Fruit fly (Drosophila melanogaster) whole organism, embryonic: ENCODE data around the gene scat.
A peak's percentile ranks its signal among the peaks of the same experiment; 100 is the strongest.

Experiments
- Ada2b ChIP-seq: fragments of 200-800 bp; sonication (Bioruptor generic); IDR thresholded peaks from 2 replicates; pipeline ENCODE4 v1.3.6; 2022; ENCODE audit warnings: missing biosample characterization, missing genetic modification characterization
- Antp ChIP-seq: fragments of 200-800 bp; sonication (Bioruptor generic); optimal IDR thresholded peaks from 3 replicates; lab custom pipeline; 2016; ENCODE audit warnings: missing biosample characterization, missing genetic modification characterization
- CG10274 ChIP-seq: fragments of 200-800 bp; sonication (Bioruptor generic); optimal IDR thresholded peaks from 3 replicates; lab custom pipeline; 2017; ENCODE audit warnings: missing biosample characterization, mild to moderate bottlenecking, missing genetic modification characterization
- CG10366 ChIP-seq: fragments of 200-800 bp; sonication (Bioruptor generic); IDR thresholded peaks from 2 replicates; pipeline ENCODE4 v1.3.6; 2022; ENCODE audit warnings: missing biosample characterization, missing genetic modification characterization
- CG11085 ChIP-seq: fragments of 200-800 bp; sonication (Bioruptor generic); IDR thresholded peaks from 2 replicates; pipeline ENCODE4 v1.3.6; 2022; ENCODE audit warnings: missing biosample characterization, missing genetic modification characterization
- CG12744 ChIP-seq: fragments of 200-800 bp; sonication (Bioruptor generic); optimal IDR thresholded peaks from 2 replicates; lab custom pipeline; 2016; ENCODE audit warnings: missing biosample characterization, missing genetic modification characterization
- CG13296 ChIP-seq: fragments of 200-800 bp; sonication (Bioruptor generic); optimal IDR thresholded peaks from 3 replicates; lab custom pipeline; 2018; ENCODE audit warnings: missing biosample characterization, mild to moderate bottlenecking, missing genetic modification characterization
- CG14050 ChIP-seq: fragments of 200-800 bp; sonication (Bioruptor generic); IDR thresholded peaks from 3 replicates; pipeline ENCODE4 v1.3.6; 2022; ENCODE audit warnings: missing biosample characterization, missing genetic modification characterization
- CG18011 ChIP-seq: fragments of 200-800 bp; sonication (Bioruptor generic); optimal IDR thresholded peaks from 2 replicates; lab custom pipeline; 2017; ENCODE audit warnings: missing biosample characterization, missing genetic modification characterization, mild to moderate bottlenecking, moderate library complexity, missing genotype
- CG18619 ChIP-seq: fragments of 200-800 bp; sonication (Bioruptor generic); optimal IDR thresholded peaks from 3 replicates; lab custom pipeline; 2017; ENCODE audit warnings: missing biosample characterization, mild to moderate bottlenecking, missing genetic modification characterization
- CG33557 ChIP-seq: fragments of 200-800 bp; sonication (Bioruptor generic); optimal IDR thresholded peaks from 2 replicates; lab custom pipeline; 2019; ENCODE audit warnings: missing biosample characterization, mild to moderate bottlenecking, missing genetic modification characterization, moderate library complexity
- CG4854 ChIP-seq: fragments of 200-800 bp; sonication (Bioruptor generic); optimal IDR thresholded peaks from 2 replicates; lab custom pipeline; 2016; ENCODE audit warnings: missing biosample characterization, missing genetic modification characterization, inconsistent platforms
- CG6654 ChIP-seq: fragments of 200-800 bp; sonication (Bioruptor generic); optimal IDR thresholded peaks from 2 replicates; lab custom pipeline; 2017; ENCODE audit warnings: missing biosample characterization, mild to moderate bottlenecking, missing genetic modification characterization
- CG8281 ChIP-seq: fragments of 200-800 bp; sonication (Bioruptor generic); optimal IDR thresholded peaks from 2 replicates; lab custom pipeline; 2018; ENCODE audit warnings: missing biosample characterization, mild to moderate bottlenecking, missing genetic modification characterization, moderate library complexity
- CG9437 ChIP-seq: fragments of 200-800 bp; sonication (Bioruptor generic); optimal IDR thresholded peaks from 2 replicates; lab custom pipeline; 2018; ENCODE audit warnings: missing biosample characterization, mild to moderate bottlenecking, missing genetic modification characterization
- CG9609 ChIP-seq: fragments of 200-800 bp; sonication (Bioruptor generic); optimal IDR thresholded peaks from 3 replicates; lab custom pipeline; 2016; ENCODE audit warnings: missing biosample characterization, missing genetic modification characterization
- CG9817 ChIP-seq: fragments of 200-800 bp; sonication (Bioruptor generic); optimal IDR thresholded peaks from 2 replicates; lab custom pipeline; 2018; ENCODE audit warnings: missing biosample characterization, mild to moderate bottlenecking, missing genetic modification characterization, moderate library complexity
- CHES-1-like ChIP-seq: fragments of 200-800 bp; sonication (Bioruptor generic); optimal IDR thresholded peaks from 2 replicates; lab custom pipeline; 2016; ENCODE audit warnings: missing biosample characterization, missing genetic modification characterization
- CkIIα-i1 ChIP-seq: fragments of 200-800 bp; sonication (Bioruptor generic); IDR thresholded peaks from 2 replicates; pipeline ENCODE4 v1.3.6; 2022; ENCODE audit warnings: missing biosample characterization, missing genetic modification characterization
- Dad ChIP-seq: fragments of 200-800 bp; sonication (Bioruptor generic); optimal IDR thresholded peaks from 3 replicates; lab custom pipeline; 2016; ENCODE audit warnings: missing biosample characterization, missing genetic modification characterization
- Dref ChIP-seq: fragments of 200-800 bp; sonication (Bioruptor generic); IDR thresholded peaks from 2 replicates; pipeline ENCODE4 v1.3.6; 2022; ENCODE audit warnings: missing biosample characterization, missing genetic modification characterization
- Fer3 ChIP-seq: fragments of 200-800 bp; sonication (Bioruptor generic); optimal IDR thresholded peaks from 2 replicates; lab custom pipeline; 2018; ENCODE audit warnings: missing biosample characterization, mild to moderate bottlenecking, missing genetic modification characterization, moderate library complexity
- GATAe ChIP-seq: fragments of 200-800 bp; sonication (Bioruptor generic); conservative IDR thresholded peaks from 2 replicates; pipeline ENCODE4 v1.3.6; 2022; ENCODE audit warnings: missing biosample characterization, missing genetic modification characterization
- H15 ChIP-seq: fragments of 200-800 bp; sonication (Bioruptor generic); IDR thresholded peaks from 3 replicates; pipeline ENCODE4 v1.3.6; 2022; ENCODE audit warnings: missing biosample characterization, missing genetic modification characterization
- Hr3 ChIP-seq: fragments of 200-800 bp; sonication (Bioruptor generic); optimal IDR thresholded peaks from 3 replicates; lab custom pipeline; 2016; ENCODE audit warnings: missing biosample characterization, missing genetic modification characterization
- Hsf ChIP-seq: fragments of 200-800 bp; sonication (Bioruptor generic); optimal IDR thresholded peaks from 3 replicates; lab custom pipeline; 2016; ENCODE audit warnings: missing biosample characterization, missing genetic modification characterization
- Lhr ChIP-seq: fragments of 200-800 bp; sonication (Bioruptor generic); optimal IDR thresholded peaks from 3 replicates; lab custom pipeline; 2017; ENCODE audit warnings: mild to moderate bottlenecking, missing biosample characterization, missing genetic modification reagents, missing genetic modification characterization
- Mad ChIP-seq: fragments of 200-800 bp; sonication (Bioruptor generic); optimal IDR thresholded peaks from 2 replicates; lab custom pipeline; 2016; ENCODE audit warnings: missing biosample characterization, missing genetic modification characterization
- Pdp1 ChIP-seq, 2 experiments: fragments of 200-800 bp; sonication (Bioruptor generic); optimal IDR thresholded peaks; 3 replicates each; lab custom pipeline; 2016; ENCODE audit warnings: missing biosample characterization in 2 of 2, missing genetic modification characterization in 2 of 2, mild to moderate bottlenecking in 1 of 2, moderate library complexity in 1 of 2
- Rx ChIP-seq: fragments of 200-800 bp; sonication (Bioruptor generic); IDR thresholded peaks from 2 replicates; pipeline ENCODE4 v1.3.6; 2022; ENCODE audit warnings: missing biosample characterization, missing genetic modification characterization
- Xbp1 ChIP-seq: fragments of 200-800 bp; sonication (Bioruptor generic); optimal IDR thresholded peaks from 3 replicates; lab custom pipeline; 2016; ENCODE audit warnings: missing biosample characterization, mild to moderate bottlenecking, missing genetic modification characterization
- ap ChIP-seq: fragments of 200-800 bp; sonication (Bioruptor generic); IDR thresholded peaks from 2 replicates; pipeline ENCODE4 v1.3.6; 2022; ENCODE audit warnings: missing biosample characterization, missing genetic modification characterization
- az2 ChIP-seq: fragments of 200-800 bp; sonication (Bioruptor generic); optimal IDR thresholded peaks from 3 replicates; lab custom pipeline; 2016; ENCODE audit warnings: missing biosample characterization, missing genetic modification characterization
- cad ChIP-seq: fragments of >200 bp; optimal IDR thresholded peaks from 2 replicates; lab custom pipeline; 2017; ENCODE audit warnings: missing biosample characterization, missing genetic modification characterization
- chm ChIP-seq: fragments of 200-800 bp; sonication (Bioruptor generic); IDR thresholded peaks from 2 replicates; pipeline ENCODE4 v1.3.6; 2022; ENCODE audit warnings: missing biosample characterization, missing genetic modification characterization
- dm ChIP-seq: fragments of 200-800 bp; sonication (Bioruptor generic); optimal IDR thresholded peaks from 3 replicates; lab custom pipeline; 2016; ENCODE audit warnings: missing biosample characterization, missing genetic modification characterization
- dpn ChIP-seq, 2 experiments: fragments of 200-800 bp; sonication (Bioruptor generic); optimal IDR thresholded peaks; 3 replicates each; lab custom pipeline; 2016; ENCODE audit warnings: missing biosample characterization in 2 of 2, missing genetic modification characterization in 2 of 2
- eyg ChIP-seq: fragments of 200-800 bp; sonication (Bioruptor generic); optimal IDR thresholded peaks from 3 replicates; lab custom pipeline; 2016; ENCODE audit warnings: missing biosample characterization, missing genetic modification characterization
- fd3F ChIP-seq: fragments of 200-800 bp; sonication (Bioruptor generic); optimal IDR thresholded peaks from 2 replicates; lab custom pipeline; 2018; ENCODE audit warnings: missing biosample characterization, mild to moderate bottlenecking, missing genetic modification characterization, moderate library complexity
- fd96Cb ChIP-seq: fragments of 200-800 bp; sonication (Bioruptor generic); optimal IDR thresholded peaks from 2 replicates; lab custom pipeline; 2018; ENCODE audit warnings: missing biosample characterization, mild to moderate bottlenecking, missing genetic modification characterization, moderate library complexity
- gsb-n ChIP-seq: fragments of 200-800 bp; sonication (Bioruptor generic); optimal IDR thresholded peaks from 3 replicates; lab custom pipeline; 2018; ENCODE audit warnings: missing biosample characterization, mild to moderate bottlenecking, missing genetic modification characterization
- ham ChIP-seq: fragments of 200-800 bp; sonication (Bioruptor generic); IDR thresholded peaks from 2 replicates; pipeline ENCODE4 v1.3.6; 2022; ENCODE audit warnings: missing biosample characterization, missing genetic modification characterization
- hth ChIP-seq: fragments of >200 bp; optimal IDR thresholded peaks from 2 replicates; lab custom pipeline; 2017; ENCODE audit warnings: inconsistent platforms
- kah ChIP-seq: fragments of 200-800 bp; sonication (Bioruptor generic); optimal IDR thresholded peaks from 2 replicates; lab custom pipeline; 2018; ENCODE audit warnings: missing biosample characterization, mild to moderate bottlenecking, missing genetic modification characterization
- odd ChIP-seq: fragments of 200-800 bp; sonication (Bioruptor generic); optimal IDR thresholded peaks from 2 replicates; lab custom pipeline; 2017; ENCODE audit warnings: missing biosample characterization, mild to moderate bottlenecking, missing genetic modification characterization
- onecut ChIP-seq: fragments of 200-800 bp; sonication (Bioruptor generic); IDR thresholded peaks from 2 replicates; pipeline ENCODE4 v1.3.6; 2022; ENCODE audit warnings: missing biosample characterization, missing genetic modification characterization
- prd ChIP-seq, 3 experiments: fragments of >200 bp in 2 of 3; fragments of 200-800 bp in 1 of 3; sonication (Bioruptor generic) in 1 of 3; optimal IDR thresholded peaks in 2 of 3; IDR thresholded peaks in 1 of 3; 2 replicates in 2 of 3; 3 replicates in 1 of 3; pipeline versions ENCODE4 v1.3.6 to Lab custom; 2017 to 2022; ENCODE audit warnings: missing biosample characterization in 1 of 3, missing genetic modification characterization in 1 of 3
- repo ChIP-seq: fragments of 200-800 bp; sonication (Bioruptor generic); optimal IDR thresholded peaks from 2 replicates; lab custom pipeline; 2016; ENCODE audit warnings: missing biosample characterization, missing genetic modification characterization
- sd ChIP-seq: fragments of 200-800 bp; sonication (Bioruptor generic); optimal IDR thresholded peaks from 3 replicates; lab custom pipeline; 2018; ENCODE audit warnings: missing biosample characterization, mild to moderate bottlenecking, missing genetic modification characterization, moderate library complexity
- ssp ChIP-seq: fragments of 200-800 bp; sonication (Bioruptor generic); IDR thresholded peaks from 2 replicates; pipeline ENCODE4 v1.3.6; 2022; ENCODE audit warnings: missing biosample characterization, missing genetic modification characterization

Gene scat

dm6 chr2L:9388013-9388605 lies 43.1 kb upstream of the scat start (continued):
- TF ChIP-seq CG10366 (GFP tag; lab: Robert Waterston, UW), result peak; percentile 58
- no peak for TF ChIP-seq prd (optimal IDR thresholded peaks at IDR 0.05; lab: Kevin White, UChicago)
- TF ChIP-seq prd (GFP tag; IDR thresholded peaks at IDR 0.05; lab: Robert Waterston, UW), result peak; percentile 66
- TF ChIP-seq odd (GFP tag; lab: Kevin White, UChicago), result peak; percentile 6
- TF ChIP-seq CG10274, result peak; percentile 100
- TF ChIP-seq fd96Cb (tag; lab: Kevin White, UChicago), result peak; percentile 31
- peak; percentile 38 for TF ChIP-seq CG12744
- peak; percentile 44 for TF ChIP-seq CG4854 (GFP tag; lab: Kevin White, UChicago)
- no peak for TF ChIP-seq CG6654 (GFP tag; lab: Kevin White, UChicago)
- peak; percentile 66 for TF ChIP-seq fd3F
- TF ChIP-seq chm (GFP tag; lab: Robert Waterston, UW), result no peak; the same call in 1 of the 2 replicates
- peak; percentile 66 for TF ChIP-seq ap
- no peak for TF ChIP-seq hth (lab: Kevin White, UChicago)
- TF ChIP-seq dpn (GFP tag; optimal IDR thresholded peaks at IDR 0.05; lab: Kevin White, UChicago), result peak; percentile 76 to 81
- TF ChIP-seq CHES-1-like, result peak; percentile 87
- peak; percentile 52 for TF ChIP-seq CG18011 (GFP tag; lab: Kevin White, UChicago)
- peak; percentile 46 for TF ChIP-seq Mad (GFP tag; lab: Kevin White, UChicago)
- TF ChIP-seq Pdp1 (GFP tag; optimal IDR thresholded peaks at IDR 0.05; lab: Kevin White, UChicago), result peak; percentile 63 to 91
- TF ChIP-seq Rx, result no peak
- TF ChIP-seq Antp (GFP tag; lab: Kevin White, UChicago), result peak; percentile 83
- TF ChIP-seq CG9437 (GFP tag; lab: Kevin White, UChicago), result peak; percentile 5
- TF ChIP-seq repo, result peak; percentile 56
- TF ChIP-seq CG8281 (tag; lab: Kevin White, UChicago), result peak; percentile 21
- 0 out of 2 replicates have a peak, but pooled peaks have one; percentile 23 for TF ChIP-seq GATAe
- TF ChIP-seq CG18619 (GFP tag; lab: Kevin White, UChicago), result peak; percentile 69
- TF ChIP-seq ham (GFP tag; lab: Robert Waterston, UW), result no peak
- TF ChIP-seq CG33557 (GFP tag; lab: Kevin White, UChicago), result no peak
- TF ChIP-seq CkIIα-i1 (GFP tag; lab: Robert Waterston, UW), result 0 out of 2 replicates have a peak, but pooled peaks have one; percentile 14
- no peak for TF ChIP-seq kah
- peak; percentile 50; the same call in 1 of the 3 replicates for TF ChIP-seq CG14050 (GFP tag; lab: Robert Waterston, UW)
- TF ChIP-seq sd (tag; lab: Kevin White, UChicago), result peak; percentile 69
- peak; percentile 52 for TF ChIP-seq az2 (GFP tag; lab: Kevin White, UChicago)
- TF ChIP-seq CG13296, result no peak
- peak; percentile 42 for TF ChIP-seq Dad (GFP tag; lab: Kevin White, UChicago)
- TF ChIP-seq Hsf (GFP tag; lab: Kevin White, UChicago), result peak; percentile 59
- TF ChIP-seq ssp (GFP tag; lab: Robert Waterston, UW), result no peak
- no peak for TF ChIP-seq onecut (GFP tag; lab: Robert Waterston, UW)
- TF ChIP-seq Hr3 (GFP tag; lab: Kevin White, UChicago), result peak; percentile 59
- TF ChIP-seq Fer3 (tag; lab: Kevin White, UChicago), result peak; percentile 78
- TF ChIP-seq gsb-n (tag; lab: Kevin White, UChicago), result no peak
- peak; percentile 64 for TF ChIP-seq CG9817
- TF ChIP-seq dm (GFP tag; lab: Kevin White, UChicago), result peak; percentile 38
- TF ChIP-seq CG9609 (GFP tag; lab: Kevin White, UChicago), result peak; percentile 65
- peak; percentile 72 for TF ChIP-seq Xbp1 (GFP tag; lab: Kevin White, UChicago)
- peak; percentile 49; the same call in 1 of the 3 replicates for TF ChIP-seq H15 (GFP tag; lab: Robert Waterston, UW)
- no peak for TF ChIP-seq Lhr
- TF ChIP-seq eyg (GFP tag; lab: Kevin White, UChicago), result peak; percentile 53
- peak; percentile 75 for TF ChIP-seq Ada2b (GFP tag; lab: Robert Waterston, UW)
- TF ChIP-seq CG11085, result peak; percentile 49
- no peak for TF ChIP-seq cad
- peak; percentile 35; the same call in 1 of the 2 replicates for TF ChIP-seq Dref
